Worm (Caenorhabditis elegans) whole organism, young adult: ENCODE measurements around the gene gpx-6.

Experiments used
- ama-1 ChIP-seq, 3 experiments: fragments of 150-350 bp in 1 of 3; sonication (generic microtip) in 2 of 3; optimal IDR thresholded peaks; 2 replicates each; lab custom pipeline; 2014 to 2018; ENCODE audit warnings: missing biosample characterization in 2 of 3, missing genetic modification characterization in 2 of 3, missing genetic modification reagents in 2 of 3
- nfyb-1 ChIP-seq: fragments of 200-800 bp; sonication (Bioruptor generic); IDR thresholded peaks from 2 replicates; pipeline ENCODE4 v1.3.6; 2022; ENCODE audit warnings: missing genetic modification reagents, missing genetic modification characterization, missing compliant biosample characterization

DNA sequence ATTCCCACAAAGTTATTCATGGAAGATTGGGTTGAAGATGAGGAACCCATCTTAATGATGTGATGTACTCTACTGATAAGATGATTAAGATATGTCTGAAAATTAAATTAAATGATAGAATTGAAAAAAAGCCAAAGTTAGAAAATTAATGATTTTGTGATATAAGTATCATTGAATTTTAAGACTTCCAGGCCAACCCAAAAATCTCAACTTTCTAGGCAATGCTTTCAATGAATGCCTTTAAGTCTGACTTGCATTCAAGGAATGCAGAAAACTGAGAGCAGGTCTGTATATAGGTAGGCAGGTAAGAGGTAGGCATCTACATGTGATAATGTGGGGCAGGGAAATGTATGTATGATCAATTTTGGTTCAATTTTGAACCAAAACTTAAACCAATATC is 2.0 kb upstream of the gpx-6 start, which contains the start of gene ocr-2:
- TF ChIP-seq ama-1 (optimal IDR thresholded peaks at IDR 0.05; lab: Kevin White, UChicago) (no peak), ama-1 (GFP tag; optimal IDR thresholded peaks at IDR 0.05; lab: Kevin White, UChicago) (no peak), nfyb-1 (GFP tag; lab: Robert Waterston, UW) (no peak)
